Worm (Caenorhabditis elegans): ENCODE results near the gene sax-1.

DNA sequence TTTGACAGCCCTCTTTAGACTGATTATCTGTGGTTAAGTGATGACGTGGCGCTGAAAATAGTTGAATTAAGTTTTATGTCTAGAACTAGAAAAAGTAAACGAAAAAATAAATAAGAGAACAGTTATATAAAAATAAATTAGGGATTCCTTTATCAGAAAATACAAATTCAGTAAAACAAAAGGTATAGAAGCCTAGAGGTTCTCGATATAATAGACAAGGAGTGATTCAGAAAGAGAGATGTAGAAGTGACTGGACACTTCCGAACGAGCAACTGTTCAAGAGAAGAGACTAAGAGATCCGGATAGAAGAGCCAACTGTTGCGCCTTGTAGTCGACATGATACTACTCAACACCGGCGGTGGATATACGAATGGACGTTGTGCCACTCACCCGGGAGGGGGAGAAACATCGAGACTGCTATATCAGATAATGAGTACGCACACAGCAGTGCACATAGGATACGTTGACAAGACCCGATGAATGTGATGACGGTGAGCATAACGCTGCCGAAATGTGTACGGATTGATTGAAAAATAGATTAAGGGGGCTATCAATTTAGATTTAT lies 39.3 kb upstream of the sax-1 start, which contains the start of gene tag-278:
- TF ChIP-seq him-1 (tag; optimal IDR thresholded peaks at IDR 0.05) (no peak), dao-5 (tag; optimal IDR thresholded peaks at IDR 0.05) (no peak)
